Fruit fly (Drosophila melanogaster) S2 (cell line): ENCODE measurements around the gene CG1105.

Source experiments
- CG8478 ChIP-seq: fragments of >200 bp; optimal IDR thresholded peaks from 2 replicates; lab custom pipeline; 2018
- CTCF ChIP-seq, 2 experiments: fragments of >200 bp; optimal IDR thresholded peaks; 2 replicates each; lab custom pipeline; 2018

The CG1105 gene

DNA sequence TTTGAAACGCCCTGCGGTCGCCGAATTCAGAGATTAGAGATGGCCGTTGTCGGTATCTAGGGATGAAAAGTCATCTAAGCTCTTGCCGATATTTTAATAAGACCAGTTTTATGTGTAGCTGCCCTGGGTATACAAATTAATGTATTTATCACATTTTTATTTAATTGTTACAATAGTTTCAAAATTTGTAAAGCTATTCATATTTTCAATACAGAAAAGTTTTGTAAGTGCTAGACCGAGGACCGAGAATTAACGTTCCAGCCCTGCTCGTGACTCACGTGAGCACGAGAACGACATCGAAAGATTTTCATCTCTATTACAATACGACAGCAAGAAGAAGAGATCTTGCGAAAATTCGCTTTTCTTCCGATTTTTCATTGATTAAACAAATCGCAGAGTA, at the start of gene CG1105, which contains the start of gene CG1965:
CG1105 (minus strand) TSS at position 45 of the 400 bp plus-strand sequence.
CG1965 (plus strand) TSS at position 310 of the 400 bp plus-strand sequence.
- TF ChIP-seq CTCF (optimal IDR thresholded peaks at IDR 0.05; lab: Kevin White, UChicago), result peak in 1 of 2 experiments; percentile 13
- TF ChIP-seq CG8478, result no peak

dm6 chr3R:7116511-7116910, 49.6 kb upstream of the CG1105 start:
- TF ChIP-seq CTCF (optimal IDR thresholded peaks at IDR 0.05; lab: Kevin White, UChicago) (no peak), CG8478 (no peak)

DNA sequence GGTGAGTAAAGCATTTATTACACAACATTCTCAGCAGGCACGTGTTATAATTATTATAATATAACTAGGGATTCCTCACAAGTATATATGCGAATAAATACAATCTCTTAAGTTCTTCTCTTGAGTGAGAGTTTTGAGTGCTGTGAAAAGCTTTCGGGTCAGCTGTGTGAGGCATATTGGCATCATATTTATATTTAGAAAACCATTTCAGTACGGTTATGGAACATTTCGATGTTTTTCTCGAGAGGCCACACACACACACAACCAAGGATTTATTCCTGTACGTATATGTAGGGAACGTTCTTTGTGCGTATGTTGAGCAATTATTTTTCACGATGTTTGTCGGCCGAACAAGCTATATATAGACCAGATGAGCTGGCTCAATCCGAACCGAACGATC, 46.0 kb upstream of the CG1105 start:
- TF ChIP-seq CG8478 (no peak), CTCF (optimal IDR thresholded peaks at IDR 0.05; lab: Kevin White, UChicago) (no peak)

- TF ChIP-seq CTCF (optimal IDR thresholded peaks at IDR 0.05; lab: Kevin White, UChicago), result no peak
- TF ChIP-seq CG8478, result no peak
Measured at dm6 chr3R:7111206-7111858, 44.4 kb upstream of the CG1105 start.

DNA sequence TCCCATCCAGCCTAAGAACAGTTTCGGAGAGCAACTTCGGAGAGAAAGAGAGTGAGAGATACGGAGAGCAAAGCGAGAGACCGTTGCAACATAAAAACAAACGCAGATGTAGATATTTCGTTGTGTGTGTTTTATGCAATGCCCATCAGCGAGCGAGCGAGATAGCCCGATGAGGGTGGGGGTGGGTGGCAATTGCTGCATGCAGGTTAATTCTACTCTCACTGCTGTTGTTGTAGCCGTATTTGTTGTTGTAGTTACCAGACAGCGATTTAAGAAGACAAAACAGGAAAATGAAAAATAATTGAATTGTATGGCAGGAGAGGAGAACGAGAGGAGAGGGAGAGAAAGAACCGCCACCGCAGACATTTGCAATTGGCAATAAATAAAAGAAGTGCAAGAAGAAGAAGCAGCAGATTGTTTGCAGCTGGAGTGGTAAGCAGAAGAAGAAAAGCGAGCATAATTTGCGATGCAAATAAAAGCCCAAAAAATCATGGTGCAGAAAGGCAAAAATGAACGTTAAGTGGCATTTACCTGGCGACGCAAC, 42.9 kb upstream of the CG1105 start:
- no peak for TF ChIP-seq CTCF (optimal IDR thresholded peaks at IDR 0.05; lab: Kevin White, UChicago)

DNA sequence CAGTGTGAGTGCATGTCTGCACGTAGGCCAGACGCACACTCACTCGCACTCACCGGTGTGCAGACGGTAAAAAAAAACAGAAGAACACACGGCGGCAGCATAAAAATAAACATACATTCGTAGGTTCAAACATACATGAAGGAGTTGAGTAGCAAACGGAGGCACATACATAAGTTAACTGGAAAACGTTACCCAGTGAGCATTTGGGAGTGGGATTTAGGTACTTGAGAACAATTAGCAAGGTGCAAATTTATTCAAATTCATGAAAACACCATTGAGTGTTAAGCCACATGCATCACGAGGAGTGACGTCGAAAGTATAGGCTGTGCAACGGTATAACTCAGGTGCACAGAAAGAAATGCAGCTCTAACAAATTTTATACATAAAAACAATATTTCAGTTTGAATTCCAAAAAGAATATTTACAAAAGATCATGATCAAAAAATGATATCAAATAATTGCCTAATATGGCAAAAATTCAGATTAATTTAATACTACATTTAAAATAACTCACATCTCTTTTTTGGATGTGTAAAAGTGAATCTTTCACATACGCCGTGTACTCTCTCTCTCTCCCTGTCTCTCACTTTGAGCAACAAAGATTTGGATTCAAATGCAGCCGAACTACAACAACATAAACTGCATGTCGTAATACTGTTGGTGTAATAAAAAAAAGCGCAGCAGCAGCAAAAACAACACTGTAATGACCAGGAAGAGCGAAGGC, 41.8 kb upstream of the CG1105 start:
- no peak for TF ChIP-seq CG8478
- TF ChIP-seq CTCF (optimal IDR thresholded peaks at IDR 0.05; lab: Kevin White, UChicago), result no peak

DNA sequence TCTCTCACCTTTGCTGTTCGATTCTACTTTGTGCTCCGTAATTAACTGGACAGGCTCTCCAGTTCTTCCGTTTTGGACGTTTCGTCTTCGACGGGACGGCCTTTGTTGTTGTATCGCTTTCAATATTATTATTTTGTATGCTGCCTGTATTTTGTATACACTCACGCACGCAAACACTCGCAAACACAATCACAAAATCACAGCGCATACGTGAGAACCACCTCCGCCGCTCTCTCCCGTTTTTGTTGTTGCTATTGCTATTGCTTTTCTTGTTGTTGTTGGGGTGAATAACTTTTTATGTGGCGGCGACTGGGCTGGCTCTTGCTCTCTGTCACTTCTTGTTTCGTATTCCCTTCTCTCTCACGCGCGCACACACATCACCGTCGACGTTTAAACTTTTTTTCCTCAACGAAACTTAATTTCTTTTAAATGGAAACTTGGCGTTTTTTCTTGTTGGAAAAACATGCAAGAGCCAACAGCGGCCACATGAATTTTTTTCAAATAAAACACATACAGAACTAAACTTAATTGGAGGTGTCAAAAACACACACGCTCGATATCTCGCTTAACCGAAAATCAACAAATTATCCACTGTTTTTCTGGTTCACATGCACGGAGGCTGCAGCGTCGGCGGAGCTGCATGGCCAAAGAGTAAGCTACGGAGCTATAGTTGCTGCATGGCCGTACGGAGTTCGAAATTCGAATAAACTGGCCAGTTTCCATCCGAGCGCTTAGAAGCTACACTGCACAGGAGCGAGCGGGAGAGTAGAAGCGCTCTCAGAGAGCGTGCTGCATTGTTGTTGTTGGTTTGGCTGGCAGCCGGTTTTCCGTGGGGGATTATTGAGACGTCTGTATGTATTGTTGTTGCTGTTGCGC, 41.0 kb upstream of the CG1105 start:
- TF ChIP-seq CG8478 (no peak), CTCF (optimal IDR thresholded peaks at IDR 0.05; lab: Kevin White, UChicago) (no peak)

dm6 chr3R:7105503-7106164, 38.7 kb upstream of the CG1105 start:
- TF ChIP-seq CTCF (optimal IDR thresholded peaks at IDR 0.05; lab: Kevin White, UChicago), result no peak
- no peak for TF ChIP-seq CG8478

DNA sequence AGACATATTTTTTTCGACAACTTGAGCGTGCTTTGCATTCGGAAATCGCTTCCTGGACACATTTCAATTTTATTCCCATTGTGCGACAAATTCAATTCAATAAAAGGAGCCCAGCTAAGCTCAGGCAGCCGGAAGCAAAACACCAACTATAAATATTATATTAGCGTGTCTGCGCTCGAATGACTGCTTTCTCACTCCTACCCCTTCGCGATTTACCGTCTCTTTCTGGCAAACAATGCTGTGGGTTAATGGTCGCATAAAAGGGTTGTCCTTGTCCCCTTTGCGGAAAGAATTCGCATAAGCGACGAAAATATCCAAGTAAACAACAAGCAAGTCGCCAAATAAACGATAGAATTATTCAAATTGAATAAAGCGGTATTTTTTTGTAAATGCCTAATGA, 37.4 kb upstream of the CG1105 start:
- TF ChIP-seq CG8478 (no peak), CTCF (optimal IDR thresholded peaks at IDR 0.05; lab: Kevin White, UChicago) (no peak)

dm6 chr3R:7102853-7103833, 36.2 kb upstream of the CG1105 start:
- TF ChIP-seq CG8478 (no peak), CTCF (optimal IDR thresholded peaks at IDR 0.05; lab: Kevin White, UChicago) (no peak)

dm6 chr3R:7094368-7094767, 27.4 kb upstream of the CG1105 start:
- no peak for TF ChIP-seq CG8478
- TF ChIP-seq CTCF (optimal IDR thresholded peaks at IDR 0.05; lab: Kevin White, UChicago), result no peak

DNA sequence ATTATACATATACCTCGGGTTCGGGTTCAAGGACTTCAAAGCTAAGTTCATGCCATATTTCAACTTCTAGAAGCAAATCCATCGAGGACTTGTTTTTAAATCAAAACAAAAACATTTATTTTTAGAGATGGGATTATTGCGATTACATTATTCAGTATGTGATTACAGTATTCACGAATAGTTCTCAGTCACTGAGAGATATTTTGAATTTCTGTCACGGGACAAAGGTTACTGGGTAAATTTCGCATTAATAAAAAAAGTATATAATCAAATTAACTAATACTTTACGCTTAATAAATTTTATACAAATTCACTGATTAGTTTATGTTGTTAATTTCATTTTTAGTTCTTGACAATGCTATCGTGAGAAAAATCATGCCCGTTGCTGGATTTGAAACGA, 26.7 kb upstream of the CG1105 start:
- TF ChIP-seq CG8478 (no peak), CTCF (optimal IDR thresholded peaks at IDR 0.05; lab: Kevin White, UChicago) (no peak)

- TF ChIP-seq CTCF (optimal IDR thresholded peaks at IDR 0.05; lab: Kevin White, UChicago) (peak in 1 of 2 experiments; percentile 51), CG8478 (no peak)
Measured at dm6 chr3R:7091904-7092303, 25.0 kb upstream of the CG1105 start.
